Worm (Caenorhabditis elegans) whole organism, mixed stage, embryonic: ENCODE measurements around the gene fbxa-96.

ENCODE experiments used
- M03D4.4 ChIP-seq: sonication (generic microtip); optimal IDR thresholded peaks from 2 replicates; lab custom pipeline; 2017; ENCODE audit warnings: mild to moderate bottlenecking, missing genetic modification characterization, missing compliant biosample characterization
- blmp-1 ChIP-seq: fragments of 150-350 bp; optimal IDR thresholded peaks from 2 replicates; lab custom pipeline; 2014; ENCODE audit warnings: missing biosample characterization, missing genetic modification characterization
- ceh-39 ChIP-seq: fragments of 150-350 bp; optimal IDR thresholded peaks from 2 replicates; lab custom pipeline; 2014; ENCODE audit warnings: missing biosample characterization, missing genetic modification characterization
- ceh-43 ChIP-seq: fragments of 200-800 bp; sonication (Bioruptor generic); optimal IDR thresholded peaks from 2 replicates; lab custom pipeline; 2018; ENCODE audit warnings: mild to moderate bottlenecking, missing genetic modification characterization, moderate library complexity, missing compliant biosample characterization
- ceh-83 ChIP-seq: fragments of 200-800 bp; sonication (Bioruptor generic); optimal IDR thresholded peaks from 2 replicates; lab custom pipeline; 2018; ENCODE audit warnings: mild to moderate bottlenecking, missing genetic modification characterization, missing compliant biosample characterization
- ces-1 ChIP-seq: fragments of 150-350 bp; optimal IDR thresholded peaks from 2 replicates; lab custom pipeline; 2014; ENCODE audit warnings: missing biosample characterization, missing genetic modification reagents, missing genetic modification characterization
- cnd-1 ChIP-seq: fragments of 200-800 bp; sonication (Bioruptor generic); optimal IDR thresholded peaks from 2 replicates; lab custom pipeline; 2018; ENCODE audit warnings: mild to moderate bottlenecking, missing genetic modification characterization, missing compliant biosample characterization
- elt-1 ChIP-seq: sonication (generic microtip); optimal IDR thresholded peaks from 2 replicates; lab custom pipeline; 2017; ENCODE audit warnings: missing genetic modification characterization, mild to moderate bottlenecking, missing compliant biosample characterization, antibody characterized with exemption, moderate library complexity, borderline replicate concordance; ENCODE audit not compliant: insufficient read depth
- elt-3 ChIP-seq: fragments of 150-350 bp; optimal IDR thresholded peaks from 2 replicates; lab custom pipeline; 2014; ENCODE audit warnings: missing biosample characterization, missing genetic modification characterization
- flh-1 ChIP-seq: fragments of 200-800 bp; sonication (Bioruptor generic); optimal IDR thresholded peaks from 2 replicates; lab custom pipeline; 2018; ENCODE audit warnings: mild to moderate bottlenecking, missing genetic modification characterization, moderate library complexity, missing compliant biosample characterization
- hlh-1 ChIP-seq: fragments of 150-350 bp; optimal IDR thresholded peaks from 2 replicates; lab custom pipeline; 2014; ENCODE audit warnings: missing biosample characterization, missing genetic modification reagents, missing genetic modification characterization
- lin-13 ChIP-seq: fragments of 150-350 bp; optimal IDR thresholded peaks from 2 replicates; lab custom pipeline; 2014; ENCODE audit warnings: missing biosample characterization, missing genetic modification characterization
- lin-32 ChIP-seq: fragments of 200-800 bp; sonication (Bioruptor generic); optimal IDR thresholded peaks from 2 replicates; lab custom pipeline; 2018; ENCODE audit warnings: mild to moderate bottlenecking, missing genetic modification characterization, missing compliant biosample characterization
- mls-2 ChIP-seq: sonication (generic microtip); optimal IDR thresholded peaks from 2 replicates; lab custom pipeline; 2016; ENCODE audit warnings: mild to moderate bottlenecking, missing genetic modification characterization, moderate library complexity, missing compliant biosample characterization
- nhr-12 ChIP-seq: fragments of 150-350 bp; optimal IDR thresholded peaks from 2 replicates; lab custom pipeline; 2014; ENCODE audit warnings: missing biosample characterization, missing genetic modification characterization
- nhr-2 ChIP-seq: fragments of 150-350 bp; optimal IDR thresholded peaks from 2 replicates; lab custom pipeline; 2014; ENCODE audit warnings: missing biosample characterization, missing genetic modification characterization
- nhr-76 ChIP-seq: sonication (generic microtip); optimal IDR thresholded peaks from 2 replicates; lab custom pipeline; 2017; ENCODE audit warnings: missing biosample characterization, missing genetic modification characterization
- pha-4 ChIP-seq: fragments of 150-350 bp; optimal IDR thresholded peaks from 2 replicates; lab custom pipeline; 2018; ENCODE audit warnings: missing biosample characterization, missing genetic modification reagents, missing genetic modification characterization
- sem-2 ChIP-seq: fragments of 200-800 bp; sonication (Bioruptor generic); optimal IDR thresholded peaks from 2 replicates; lab custom pipeline; 2018; ENCODE audit warnings: mild to moderate bottlenecking, missing genetic modification characterization, missing compliant biosample characterization
- snpc-4 ChIP-seq: fragments of 150-350 bp; optimal IDR thresholded peaks from 2 replicates; lab custom pipeline; 2014; ENCODE audit warnings: missing biosample characterization, missing genetic modification characterization
- sptf-1 ChIP-seq: sonication (generic microtip); optimal IDR thresholded peaks from 2 replicates; lab custom pipeline; 2017; ENCODE audit warnings: mild to moderate bottlenecking, missing genetic modification characterization, moderate library complexity, missing compliant biosample characterization
- tbx-8 ChIP-seq: fragments of 200-800 bp; sonication (Bioruptor generic); optimal IDR thresholded peaks from 2 replicates; lab custom pipeline; 2018; ENCODE audit warnings: mild to moderate bottlenecking, missing genetic modification characterization, moderate library complexity, missing compliant biosample characterization
- unc-120 ChIP-seq: sonication (generic microtip); optimal IDR thresholded peaks from 2 replicates; lab custom pipeline; 2017; ENCODE audit warnings: missing genetic modification characterization, missing compliant biosample characterization; ENCODE audit not compliant: poor library complexity, severe bottlenecking
- unc-39 ChIP-seq: fragments of 150-350 bp; optimal IDR thresholded peaks from 2 replicates; lab custom pipeline; 2014; ENCODE audit warnings: missing biosample characterization, missing genetic modification characterization
- ztf-11 ChIP-seq: fragments of 150-350 bp; optimal IDR thresholded peaks from 2 replicates; lab custom pipeline; 2014; ENCODE audit warnings: missing biosample characterization, missing genetic modification characterization

fbxa-96 gene

DNA sequence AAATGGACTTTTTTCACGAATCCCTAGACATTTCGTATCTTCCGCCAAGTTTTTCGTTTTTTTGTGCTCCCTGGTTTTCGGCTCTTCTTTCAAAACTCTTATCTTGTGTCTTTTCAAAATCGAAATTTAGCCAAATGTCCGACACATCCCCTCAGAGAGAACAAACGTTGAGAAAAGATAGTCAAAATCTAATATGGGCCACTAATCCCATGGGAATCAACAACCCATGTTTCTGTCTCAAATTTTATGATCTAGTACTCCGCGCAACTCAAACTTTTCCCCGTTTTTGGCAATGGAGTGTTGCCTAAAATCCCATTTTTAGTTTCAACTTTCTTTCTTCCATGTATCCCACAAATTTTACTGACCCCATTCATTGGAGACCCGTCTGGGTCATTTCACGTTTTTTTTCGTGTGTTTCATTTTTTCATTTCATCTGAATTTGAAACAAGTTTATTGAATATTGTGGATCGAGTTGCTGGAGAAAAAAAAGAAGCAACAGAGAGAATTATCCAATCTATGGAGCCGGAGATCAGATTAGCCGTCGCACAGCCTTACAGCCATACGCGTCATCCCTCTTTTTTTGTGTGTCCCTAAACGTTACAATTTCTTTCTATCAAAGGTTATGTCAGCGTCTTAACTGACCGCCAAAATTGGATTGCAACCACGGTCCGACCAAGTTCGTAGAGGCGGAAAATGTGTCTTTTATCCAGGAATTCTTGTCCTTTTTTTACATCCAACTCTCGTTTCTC is 48.5 kb downstream of the fbxa-96 start:
- TF ChIP-seq pha-4 = no peak
- peak; percentile 47 for TF ChIP-seq ces-1 (GFP tag; lab: Kevin White, UChicago)

DNA sequence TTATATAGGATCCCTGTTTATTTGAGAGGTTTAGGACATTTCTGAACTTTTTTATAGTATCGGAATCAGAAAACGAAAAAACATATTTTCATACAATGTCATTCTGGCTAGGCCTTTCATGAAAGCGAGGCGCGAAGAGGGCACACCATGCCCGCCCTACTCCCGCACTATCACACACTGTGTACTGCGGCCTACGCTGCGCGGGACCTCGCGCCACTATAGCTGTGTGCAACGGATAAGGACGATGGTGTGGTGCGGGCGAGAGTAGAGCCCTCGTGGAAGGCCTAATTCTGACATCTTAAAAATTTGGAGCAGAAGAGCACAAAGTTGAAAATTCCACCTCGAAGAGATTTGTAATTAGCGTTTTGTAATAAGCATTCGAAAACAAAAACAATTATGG is 49.3 kb downstream of the fbxa-96 start:
- TF ChIP-seq sptf-1 (tag; lab: Kevin White, UChicago) (no peak), ceh-83 (GFP tag; lab: Kevin White, UChicago) (no peak), nhr-12 (tag; lab: Kevin White, UChicago) (no peak), lin-13 (tag; lab: Kevin White, UChicago) (no peak), nhr-2 (tag; lab: Kevin White, UChicago) (no peak), unc-120 (tag; lab: Kevin White, UChicago) (no peak), elt-3 (tag; lab: Kevin White, UChicago) (no peak), ceh-39 (tag; lab: Kevin White, UChicago) (no peak), sem-2 (GFP tag; lab: Kevin White, UChicago) (no peak), flh-1 (GFP tag; lab: Kevin White, UChicago) (no peak)

DNA sequence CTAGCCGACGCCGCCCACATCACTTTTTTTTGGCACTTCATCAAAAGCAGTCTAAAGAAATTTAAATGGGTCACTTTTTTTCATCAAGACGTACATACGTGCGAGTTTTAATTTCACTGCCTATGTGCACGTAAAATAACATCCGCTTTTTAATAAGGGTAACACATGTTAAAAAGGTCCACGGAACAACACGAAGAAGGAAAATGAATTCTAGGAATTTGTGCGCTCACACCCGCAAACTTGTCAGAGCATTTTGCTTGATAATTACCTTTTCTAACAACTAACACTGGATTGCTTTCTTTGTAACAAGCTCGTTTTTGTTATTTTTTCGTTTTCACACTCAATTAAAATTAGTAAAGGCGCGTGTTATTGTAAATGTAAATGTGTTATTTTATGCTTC is 51.5 kb downstream of the fbxa-96 start:
- TF ChIP-seq snpc-4 = no peak
- no peak for TF ChIP-seq unc-39 (tag; lab: Kevin White, UChicago)
- TF ChIP-seq nhr-76 (tag; lab: Kevin White, UChicago) = no peak
- no peak for TF ChIP-seq pha-4
- TF ChIP-seq lin-32 = no peak
- no peak for TF ChIP-seq elt-1 (tag; lab: Kevin White, UChicago)
- no peak for TF ChIP-seq ceh-43 (GFP tag; lab: Kevin White, UChicago)
- TF ChIP-seq ceh-83 (GFP tag; lab: Kevin White, UChicago) = no peak
- no peak for TF ChIP-seq hlh-1
- TF ChIP-seq sptf-1 (tag; lab: Kevin White, UChicago) = no peak
- no peak for TF ChIP-seq tbx-8 (GFP tag; lab: Kevin White, UChicago)
- TF ChIP-seq cnd-1 (tag; lab: Kevin White, UChicago) = no peak
- no peak for TF ChIP-seq blmp-1
- no peak for TF ChIP-seq mls-2 (tag; lab: Kevin White, UChicago)
- TF ChIP-seq M03D4.4 (tag; lab: Kevin White, UChicago) = no peak
- TF ChIP-seq ztf-11 (tag; lab: Kevin White, UChicago) = no peak
